Worm (Caenorhabditis elegans): Measurements from ENCODE around the gene ZC250.4.

DNA sequence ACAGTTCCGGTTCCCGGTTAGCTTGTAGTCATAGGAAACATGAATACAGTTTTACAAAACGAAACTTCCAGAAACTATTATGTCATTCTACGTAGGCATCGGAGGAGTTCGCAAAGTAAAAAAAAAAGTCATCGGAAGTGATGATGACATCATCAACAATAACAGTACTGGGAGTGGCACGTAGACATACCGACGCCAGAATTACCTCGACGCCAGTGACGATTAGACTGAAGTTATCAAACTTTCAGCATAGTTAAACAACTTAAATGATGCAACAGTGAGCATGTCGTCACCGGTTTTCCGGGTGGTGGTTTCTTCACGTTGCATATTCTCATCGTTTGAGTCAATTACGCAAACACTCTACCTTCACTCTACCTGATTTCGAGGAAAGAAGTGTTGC is 7.5 kb upstream of the ZC250.4 start:
- no peak for TF ChIP-seq nhr-237 (tag; optimal IDR thresholded peaks at IDR 0.05)
- TF ChIP-seq ham-2 (GFP tag; optimal IDR thresholded peaks at IDR 0.05), result no peak
- TF ChIP-seq ceh-39 (tag; optimal IDR thresholded peaks at IDR 0.05), result no peak
- no peak for TF ChIP-seq nhr-28 (tag; optimal IDR thresholded peaks at IDR 0.05)
- TF ChIP-seq ztf-11 (tag; optimal IDR thresholded peaks at IDR 0.05), result no peak
- no peak for TF ChIP-seq unc-39 (tag; optimal IDR thresholded peaks at IDR 0.05)
- no peak for TF ChIP-seq bed-3 (GFP tag; optimal IDR thresholded peaks at IDR 0.05)
- no peak for TF ChIP-seq blmp-1 (tag; optimal IDR thresholded peaks at IDR 0.05)

Data from whole organism, mixed stage, embryonic.